Fruit fly (Drosophila melanogaster) whole organism: ENCODE data around the gene CG43333.

Source experiments
- Dll ChIP-seq: fragments of >200 bp; optimal IDR thresholded peaks from 2 replicates; lab custom pipeline; 2017
- EcR ChIP-seq, 2 experiments: fragments of >200 bp; optimal IDR thresholded peaks; 2 replicates each; lab custom pipeline; 2017; ENCODE audit warnings: missing biosample characterization in 2 of 2, missing genetic modification characterization in 2 of 2, missing genetic modification reagents in 2 of 2
- psq ChIP-seq: fragments of >200 bp; optimal IDR thresholded peaks from 2 replicates; lab custom pipeline; 2017

- no peak for TF ChIP-seq EcR (GFP tag; optimal IDR thresholded peaks at IDR 0.05; lab: Kevin White, UChicago)
- no peak for TF ChIP-seq psq (lab: Kevin White, UChicago)
- no peak for TF ChIP-seq Dll
These were observed 42.9 kb upstream of the CG43333 start for dm6 chr2L:14223355-14223754.
